Worm (Caenorhabditis elegans) whole organism, L1 larva: Measurements from ENCODE around the gene F20C5.7.

ENCODE experiments used
- ceh-63 ChIP-seq: fragments of 200-800 bp; sonication (Bioruptor generic); optimal IDR thresholded peaks from 2 replicates; lab custom pipeline; 2018; ENCODE audit warnings: mild to moderate bottlenecking, missing genetic modification characterization, missing compliant biosample characterization
- ces-1 ChIP-seq: fragments of 150-350 bp; optimal IDR thresholded peaks from 2 replicates; lab custom pipeline; 2014; ENCODE audit warnings: missing biosample characterization, missing genetic modification reagents, missing genetic modification characterization
- dpl-1 ChIP-seq, 3 experiments: fragments of 150-350 bp in 2 of 3; sonication (generic microtip) in 1 of 3; optimal IDR thresholded peaks; 2 replicates each; lab custom pipeline; 2014 to 2017; ENCODE audit warnings: missing biosample characterization in 3 of 3, missing genetic modification characterization in 3 of 3, missing genetic modification reagents in 3 of 3
- fkh-10 ChIP-seq: sonication (generic microtip); optimal IDR thresholded peaks from 2 replicates; lab custom pipeline; 2017; ENCODE audit warnings: missing biosample characterization, missing genetic modification reagents, missing genetic modification characterization
- fos-1 ChIP-seq: fragments of 150-350 bp; optimal IDR thresholded peaks from 2 replicates; lab custom pipeline; 2014; ENCODE audit warnings: missing biosample characterization, missing genetic modification characterization
- lin-39 ChIP-seq: fragments of 150-350 bp; optimal IDR thresholded peaks from 2 replicates; lab custom pipeline; 2014; ENCODE audit warnings: missing biosample characterization, missing genetic modification reagents, missing genetic modification characterization
- nhr-77 ChIP-seq: fragments of 150-350 bp; optimal IDR thresholded peaks from 2 replicates; lab custom pipeline; 2014; ENCODE audit warnings: missing biosample characterization, missing genetic modification characterization
- tbx-2 ChIP-seq: sonication (generic microtip); optimal IDR thresholded peaks from 2 replicates; lab custom pipeline; 2016; ENCODE audit warnings: missing genetic modification characterization, missing compliant biosample characterization
- tlp-1 ChIP-seq: fragments of 150-350 bp; optimal IDR thresholded peaks from 2 replicates; lab custom pipeline; 2014; ENCODE audit warnings: missing biosample characterization, missing genetic modification characterization
- zag-1 ChIP-seq: fragments of 150-350 bp; optimal IDR thresholded peaks from 2 replicates; lab custom pipeline; 2014; ENCODE audit warnings: missing biosample characterization, missing genetic modification characterization
- ztf-11 ChIP-seq, 2 experiments: sonication (generic microtip); optimal IDR thresholded peaks; 2 replicates each; lab custom pipeline; 2016 to 2017; ENCODE audit warnings: missing genetic modification characterization in 2 of 2, missing biosample characterization in 1 of 2, missing compliant biosample characterization in 1 of 2

- TF ChIP-seq ces-1 (GFP tag; lab: Kevin White, UChicago) (no peak), zag-1 (tag; lab: Kevin White, UChicago) (no peak), tlp-1 (tag; lab: Kevin White, UChicago) (no peak), ceh-63 (GFP tag; lab: Kevin White, UChicago) (no peak), nhr-77 (tag; lab: Kevin White, UChicago) (no peak), dpl-1 (GFP tag; optimal IDR thresholded peaks at IDR 0.05; lab: Kevin White, UChicago) (peak in 1 of 3 experiments; percentile 1), ztf-11 (tag; optimal IDR thresholded peaks at IDR 0.05; lab: Kevin White, UChicago) (no peak), lin-39 (tag; lab: Kevin White, UChicago) (no peak), fos-1 (tag; lab: Kevin White, UChicago) (no peak), tbx-2 (no peak), fkh-10 (GFP tag; lab: Kevin White, UChicago) (no peak)
These were observed 20.1 kb downstream of the F20C5.7 start, which contains the start of gene pgm-3 for ce11 chrIV:8725345-8725744.
